Worm (Caenorhabditis elegans): Measurements from ENCODE around the gene wdr-46.
A peak's percentile ranks its signal among the peaks of the same experiment; 100 is the strongest.

The wdr-46 gene

ce11 chrIV:12404137-12404536, 32.1 kb downstream of the wdr-46 start, which contains the start of gene gex-3 (continued):
- TF ChIP-seq grh-1 (GFP tag; IDR thresholded peaks at IDR 0.05) (peak; percentile 64), ama-1 (optimal IDR thresholded peaks at IDR 0.05) (no peak), irx-1 (tag; optimal IDR thresholded peaks at IDR 0.05) (peak; percentile 50), ceh-63 (GFP tag; optimal IDR thresholded peaks at IDR 0.05) (no peak), xbp-1 (tag; optimal IDR thresholded peaks at IDR 0.05) (peak; percentile 81), sup-37 (GFP tag; optimal IDR thresholded peaks at IDR 0.05) (no peak), elt-3 (tag; optimal IDR thresholded peaks at IDR 0.05) (peak in 2 of 6 experiments; percentile 5 to 48), fkh-10 (GFP tag; optimal IDR thresholded peaks at IDR 0.05) (peak; percentile 84), unc-86 (tag; optimal IDR thresholded peaks at IDR 0.05) (peak; percentile 67), fos-1 (tag; optimal IDR thresholded peaks at IDR 0.05) (peak; percentile 79), snpc-4 (tag; optimal IDR thresholded peaks at IDR 0.05) (peak; percentile 67), ztf-11 (tag; optimal IDR thresholded peaks at IDR 0.05) (peak in 1 of 2 experiments; percentile 59), nhr-90 (tag; optimal IDR thresholded peaks at IDR 0.05; ENCODE audit: poor library complexity) (peak; percentile 78), mdl-1 (tag; optimal IDR thresholded peaks at IDR 0.05) (peak in 1 of 2 experiments; percentile 75), hpl-2 (GFP tag; optimal IDR thresholded peaks at IDR 0.05) (no peak), pax-3 (tag; optimal IDR thresholded peaks at IDR 0.05) (peak; percentile 28), mab-9 (GFP tag; IDR thresholded peaks at IDR 0.05) (no peak), lin-14 (GFP tag; optimal IDR thresholded peaks at IDR 0.05) (peak; percentile 85), lin-13 (GFP tag; optimal IDR thresholded peaks at IDR 0.05) (peak; percentile 89), ceh-90 (tag; optimal IDR thresholded peaks at IDR 0.05) (peak; percentile 15), swsn-7 (tag; optimal IDR thresholded peaks at IDR 0.05) (peak; percentile 75), jun-1 (tag; optimal IDR thresholded peaks at IDR 0.05) (peak; percentile 75), tbx-2 (tag; optimal IDR thresholded peaks at IDR 0.05) (peak; percentile 78), dpl-1 (GFP tag; optimal IDR thresholded peaks at IDR 0.05) (peak; percentile 93 to 96 (median 96)), nhr-28 (tag; optimal IDR thresholded peaks at IDR 0.05) (no peak), nhr-47 (tag; optimal IDR thresholded peaks at IDR 0.05) (peak; percentile 83), hlh-4 (tag; optimal IDR thresholded peaks at IDR 0.05) (no peak), pqm-1 (tag; optimal IDR thresholded peaks at IDR 0.05) (no peak), ceh-82 (tag; optimal IDR thresholded peaks at IDR 0.05) (peak; percentile 66 to 89 (median 75)), ztf-4 (tag; optimal IDR thresholded peaks at IDR 0.05) (peak; percentile 26), F16B12.6 (tag; optimal IDR thresholded peaks at IDR 0.05) (peak; percentile 53), fkh-8 (tag; optimal IDR thresholded peaks at IDR 0.05) (peak; percentile 73), Y116A8C.19 (tag; optimal IDR thresholded peaks at IDR 0.05; ENCODE audit: borderline replicate concordance) (no peak), nhr-84 (tag; optimal IDR thresholded peaks at IDR 0.05) (no peak), mef-2 (tag; optimal IDR thresholded peaks at IDR 0.05) (no peak), nhr-71 (tag; optimal IDR thresholded peaks at IDR 0.05) (peak; percentile 87), skn-1 (tag; optimal IDR thresholded peaks at IDR 0.05) (peak; percentile 83), lin-35 (GFP tag; optimal IDR thresholded peaks at IDR 0.05) (peak; percentile 96 to 99), unc-30 (tag; optimal IDR thresholded peaks at IDR 0.05) (no peak), sptf-1 (tag; optimal IDR thresholded peaks at IDR 0.05) (no peak), lsy-2 (tag; optimal IDR thresholded peaks at IDR 0.05) (peak; percentile 92 to 96), nhr-11 (tag; optimal IDR thresholded peaks at IDR 0.05) (no peak), zip-4 (GFP tag; optimal IDR thresholded peaks at IDR 0.05) (no peak), rnt-1 (tag; optimal IDR thresholded peaks at IDR 0.05) (peak; percentile 87), nhr-19 (GFP tag; conservative IDR thresholded peaks at IDR 0.05) (peak; percentile 72), nhr-20 (tag; optimal IDR thresholded peaks at IDR 0.05) (peak; percentile 77), pag-3 (tag; optimal IDR thresholded peaks at IDR 0.05; ENCODE audit: borderline replicate concordance, insufficient read depth) (no peak), aly-2 (tag; optimal IDR thresholded peaks at IDR 0.05) (peak; percentile 61), ets-5 (GFP tag; IDR thresholded peaks at IDR 0.05) (no peak), lin-15B (tag; optimal IDR thresholded peaks at IDR 0.05) (peak; percentile 96), mep-1 (tag; optimal IDR thresholded peaks at IDR 0.05) (peak; percentile 89), elt-2 (tag; optimal IDR thresholded peaks at IDR 0.05) (peak; percentile 19), vab-15 (tag; optimal IDR thresholded peaks at IDR 0.05) (peak; percentile 88)

All from whole organism, L1 larva.